Worm (Caenorhabditis elegans) whole organism, L3 larva: ENCODE results near the gene hil-2.
A peak's percentile ranks its signal among the peaks of the same experiment; 100 is the strongest.
"Not testable (repeated sequence)": the region's sequence is repeated elsewhere in the genome, so short reads cannot be mapped to it uniquely, and the experiment has no call there.

ENCODE experiments used
- R02D3.7 ChIP-seq: fragments of 150-350 bp; optimal IDR thresholded peaks from 2 replicates; lab custom pipeline; 2014; ENCODE audit warnings: missing biosample characterization, missing genetic modification characterization
- ZK546.5 ChIP-seq: sonication (generic microtip); optimal IDR thresholded peaks from 2 replicates; lab custom pipeline; 2017; ENCODE audit warnings: missing biosample characterization, missing genetic modification characterization
- ceh-28 ChIP-seq: fragments of 150-350 bp; optimal IDR thresholded peaks from 2 replicates; lab custom pipeline; 2014; ENCODE audit warnings: missing biosample characterization, missing genetic modification reagents, missing genetic modification characterization
- ceh-82 ChIP-seq: fragments of 150-350 bp; optimal IDR thresholded peaks from 2 replicates; lab custom pipeline; 2014; ENCODE audit warnings: missing biosample characterization, missing genetic modification characterization
- egl-5 ChIP-seq: fragments of 150-350 bp; optimal IDR thresholded peaks from 2 replicates; lab custom pipeline; 2017; ENCODE audit warnings: missing biosample characterization, missing genetic modification reagents, missing genetic modification characterization, inconsistent platforms
- elt-1 ChIP-seq: fragments of 150-350 bp; optimal IDR thresholded peaks from 2 replicates; lab custom pipeline; 2014; ENCODE audit warnings: missing biosample characterization, missing genetic modification characterization
- elt-2 ChIP-seq: sonication (generic microtip); optimal IDR thresholded peaks from 2 replicates; lab custom pipeline; 2016; ENCODE audit warnings: missing genetic modification reagents, mild to moderate bottlenecking, missing genetic modification characterization, missing compliant biosample characterization
- eor-1 ChIP-seq, 2 experiments: fragments of 150-350 bp; optimal IDR thresholded peaks; 2 replicates each; lab custom pipeline; 2014 to 2018; ENCODE audit warnings: missing biosample characterization in 2 of 2, missing genetic modification characterization in 2 of 2
- fkh-10 ChIP-seq: sonication (generic microtip); optimal IDR thresholded peaks from 2 replicates; lab custom pipeline; 2017; ENCODE audit warnings: missing biosample characterization, missing genetic modification reagents, missing genetic modification characterization
- fkh-2 ChIP-seq: fragments of 150-350 bp; optimal IDR thresholded peaks from 2 replicates; lab custom pipeline; 2014; ENCODE audit warnings: missing biosample characterization, missing genetic modification reagents, missing genetic modification characterization
- fos-1 ChIP-seq: fragments of 150-350 bp; optimal IDR thresholded peaks from 2 replicates; lab custom pipeline; 2014; ENCODE audit warnings: missing biosample characterization, missing genetic modification characterization
- hmg-11 ChIP-seq: sonication (generic microtip); optimal IDR thresholded peaks from 2 replicates; lab custom pipeline; 2016; ENCODE audit warnings: missing genetic modification characterization, missing compliant biosample characterization
- lin-15B ChIP-seq: fragments of 150-350 bp; optimal IDR thresholded peaks from 2 replicates; lab custom pipeline; 2014; ENCODE audit warnings: missing biosample characterization, missing genetic modification characterization
- lin-39 ChIP-seq: fragments of 150-350 bp; optimal IDR thresholded peaks from 2 replicates; lab custom pipeline; 2018; ENCODE audit warnings: missing biosample characterization, missing genetic modification reagents, missing genetic modification characterization
- lsy-12 ChIP-seq: sonication (generic microtip); optimal IDR thresholded peaks from 2 replicates; lab custom pipeline; 2016; ENCODE audit warnings: mild to moderate bottlenecking, missing genetic modification characterization, missing compliant biosample characterization
- mml-1 ChIP-seq: fragments of 150-350 bp; sonication (generic microtip); optimal IDR thresholded peaks from 3 replicates; lab custom pipeline; 2014; ENCODE audit warnings: missing biosample characterization, missing genetic modification characterization
- nfya-1 ChIP-seq: sonication (generic microtip); optimal IDR thresholded peaks from 2 replicates; lab custom pipeline; 2017; ENCODE audit warnings: missing genetic modification characterization, mild to moderate bottlenecking, missing compliant biosample characterization, antibody characterized with exemption, moderate library complexity; ENCODE audit not compliant: insufficient read depth
- nhr-12 ChIP-seq: fragments of 150-350 bp; optimal IDR thresholded peaks from 2 replicates; lab custom pipeline; 2014; ENCODE audit warnings: missing biosample characterization, missing genetic modification characterization
- nhr-23 ChIP-seq: fragments of 150-350 bp; optimal IDR thresholded peaks from 2 replicates; lab custom pipeline; 2014; ENCODE audit warnings: missing biosample characterization, missing genetic modification reagents, missing genetic modification characterization
- nhr-237 ChIP-seq: fragments of 150-350 bp; optimal IDR thresholded peaks from 2 replicates; lab custom pipeline; 2014; ENCODE audit warnings: missing biosample characterization, missing genetic modification characterization
- nhr-28 ChIP-seq: fragments of 150-350 bp; optimal IDR thresholded peaks from 2 replicates; lab custom pipeline; 2014; ENCODE audit warnings: missing biosample characterization, missing genetic modification characterization
- nhr-43 ChIP-seq: sonication (generic microtip); optimal IDR thresholded peaks from 2 replicates; lab custom pipeline; 2016; ENCODE audit warnings: mild to moderate bottlenecking, missing genetic modification characterization, missing compliant biosample characterization; ENCODE audit not compliant: poor library complexity, severe bottlenecking
- nhr-67 ChIP-seq: fragments of 150-350 bp; optimal IDR thresholded peaks from 2 replicates; lab custom pipeline; 2014; ENCODE audit warnings: missing biosample characterization, missing genetic modification characterization
- nhr-76 ChIP-seq: fragments of 150-350 bp; sonication (generic microtip); optimal IDR thresholded peaks from 5 replicates; lab custom pipeline; 2014; ENCODE audit warnings: missing biosample characterization, missing genetic modification characterization
- nhr-77 ChIP-seq: fragments of 150-350 bp; optimal IDR thresholded peaks from 2 replicates; lab custom pipeline; 2014; ENCODE audit warnings: missing biosample characterization, missing genetic modification characterization
- pha-4 ChIP-seq: fragments of 150-350 bp; optimal IDR thresholded peaks from 2 replicates; lab custom pipeline; 2014; ENCODE audit warnings: missing biosample characterization, missing genetic modification reagents, missing genetic modification characterization
- pqm-1 ChIP-seq: fragments of 150-350 bp; optimal IDR thresholded peaks from 2 replicates; lab custom pipeline; 2017; ENCODE audit warnings: missing biosample characterization, missing genetic modification characterization, inconsistent platforms
- sea-2 ChIP-seq: fragments of 150-350 bp; sonication (generic microtip); optimal IDR thresholded peaks from 4 replicates; lab custom pipeline; 2014; ENCODE audit warnings: missing biosample characterization, missing genetic modification reagents, missing genetic modification characterization
- skn-1 ChIP-seq: fragments of 150-350 bp; optimal IDR thresholded peaks from 2 replicates; lab custom pipeline; 2014; ENCODE audit warnings: missing biosample characterization, missing genetic modification characterization
- unc-39 ChIP-seq: sonication (generic microtip); optimal IDR thresholded peaks from 4 replicates; lab custom pipeline; 2017; ENCODE audit warnings: missing biosample characterization, missing genetic modification characterization
- zag-1 ChIP-seq: fragments of 150-350 bp; optimal IDR thresholded peaks from 2 replicates; lab custom pipeline; 2014; ENCODE audit warnings: missing biosample characterization, missing genetic modification characterization
- ztf-4 ChIP-seq: fragments of 150-350 bp; optimal IDR thresholded peaks from 2 replicates; lab custom pipeline; 2014; ENCODE audit warnings: missing biosample characterization, missing genetic modification characterization

Gene hil-2

ce11 chrIV:6294081-6294480, at the start of gene hil-2:
hil-2 (plus strand) TSS chrIV:6294240.
- TF ChIP-seq unc-39 (tag; lab: Kevin White, UChicago) = no peak
- TF ChIP-seq lin-39 (tag; lab: Kevin White, UChicago) = peak; percentile 23

ce11 chrIV:6248486-6248885, 45.6 kb upstream of the hil-2 start, which contains the start of gene acox-3:
acox-3 (minus strand) TSS chrIV:6248492.
- TF ChIP-seq nhr-77 = no peak
- no peak for TF ChIP-seq ztf-4 (tag; lab: Kevin White, UChicago)
- TF ChIP-seq R02D3.7 (tag; lab: Kevin White, UChicago) = no peak
- TF ChIP-seq nhr-28 (tag; lab: Kevin White, UChicago) = no peak
- TF ChIP-seq nhr-76 (tag; lab: Kevin White, UChicago) = no peak
- peak; percentile 43 for TF ChIP-seq pha-4 (tag; lab: Kevin White, UChicago)
- TF ChIP-seq pqm-1 (tag; lab: Kevin White, UChicago) = peak; percentile 57
- peak; percentile 0 for TF ChIP-seq ceh-28
- TF ChIP-seq elt-2 (tag; lab: Kevin White, UChicago) = peak; percentile 77
- TF ChIP-seq nhr-12 (tag; lab: Kevin White, UChicago) = no peak

ce11 chrIV:6249591-6249990, 44.4 kb upstream of the hil-2 start, which contains the start of gene F58F9.1:
F58F9.1 (plus strand) TSS chrIV:6249841.
- TF ChIP-seq nfya-1 (tag; lab: Kevin White, UChicago) = peak; percentile 19
- no peak for TF ChIP-seq lin-15B
- TF ChIP-seq nhr-67 (tag; lab: Kevin White, UChicago) = no peak
- peak; percentile 36 for TF ChIP-seq lin-39 (tag; lab: Kevin White, UChicago)

ce11 chrIV:6253000-6253399, 41.0 kb upstream of the hil-2 start, which contains the start of gene T13A10.2:
T13A10.2 (plus strand) TSS chrIV:6253300.
- TF ChIP-seq ceh-82 (tag; lab: Kevin White, UChicago); mml-1; fos-1 (tag; lab: Kevin White, UChicago): not testable (repeated sequence)
- TF ChIP-seq, all 47 proteins: peak for 0; not testable (repeated sequence) for 47

ce11 chrIV:6254635-6255034, 39.4 kb upstream of the hil-2 start, which contains the start of gene T13A10.64:
T13A10.64 (plus strand) TSS chrIV:6254935.
- no peak for TF ChIP-seq unc-39 (tag; lab: Kevin White, UChicago)
- TF ChIP-seq skn-1 = no peak
- no peak for TF ChIP-seq fkh-2 (tag; lab: Kevin White, UChicago)

- no peak for TF ChIP-seq eor-1 (tag; optimal IDR thresholded peaks at IDR 0.05; lab: Kevin White, UChicago)
- TF ChIP-seq unc-39 (tag; lab: Kevin White, UChicago) = no peak
- TF ChIP-seq egl-5 (tag; lab: Kevin White, UChicago) = no peak
- TF ChIP-seq skn-1 = no peak
- no peak for TF ChIP-seq sea-2 (GFP tag; lab: Kevin White, UChicago)
- no peak for TF ChIP-seq nhr-67 (tag; lab: Kevin White, UChicago)
- TF ChIP-seq nfya-1 (tag; lab: Kevin White, UChicago) = no peak
- no peak for TF ChIP-seq ceh-28
- TF ChIP-seq hmg-11 (tag; lab: Kevin White, UChicago) = no peak
- TF ChIP-seq zag-1 = no peak
- no peak for TF ChIP-seq elt-1 (tag; lab: Kevin White, UChicago)
- TF ChIP-seq ztf-4 (tag; lab: Kevin White, UChicago) = no peak
These were observed 35.1 kb upstream of the hil-2 start for ce11 chrIV:6258967-6259366.

- TF ChIP-seq nfya-1 (tag; lab: Kevin White, UChicago) (no peak), lsy-12 (no peak), nhr-43 (tag; lab: Kevin White, UChicago) (no peak), ceh-28 (no peak), egl-5 (tag; lab: Kevin White, UChicago) (no peak), nhr-237 (tag; lab: Kevin White, UChicago) (no peak), sea-2 (GFP tag; lab: Kevin White, UChicago) (no peak), nhr-67 (tag; lab: Kevin White, UChicago) (no peak), ZK546.5 (tag; lab: Kevin White, UChicago) (no peak), nhr-12 (tag; lab: Kevin White, UChicago) (no peak), ztf-4 (tag; lab: Kevin White, UChicago) (no peak), pqm-1 (tag; lab: Kevin White, UChicago) (no peak), nhr-23 (tag; lab: Kevin White, UChicago) (no peak), fkh-10 (no peak)
These were observed 34.3 kb upstream of the hil-2 start, which contains the start of gene nlp-16 for ce11 chrIV:6259732-6260131. nlp-16 (minus strand) TSS chrIV:6259832.
